Fruit fly (Drosophila melanogaster): ENCODE results near the gene CG7551.

dm6 chr3L:11428390-11428789 is 29.9 kb upstream of the CG7551 start:
- TF ChIP-seq psq (optimal IDR thresholded peaks at IDR 0.05) (no peak), insv (optimal IDR thresholded peaks at IDR 0.05) (no peak), ttk (optimal IDR thresholded peaks at IDR 0.05) (no peak), h (optimal IDR thresholded peaks at IDR 0.05) (no peak)

All from Kc167 (cell line).